Worm (Caenorhabditis elegans) whole organism, L2 larva: ENCODE data around the gene F12A10.1.

Source experiments
- C34F6.9 ChIP-seq: fragments of 150-350 bp; optimal IDR thresholded peaks from 2 replicates; lab custom pipeline; 2014; ENCODE audit warnings: missing biosample characterization, missing genetic modification characterization
- R02D3.7 ChIP-seq: fragments of 150-350 bp; optimal IDR thresholded peaks from 2 replicates; lab custom pipeline; 2014; ENCODE audit warnings: missing biosample characterization, missing genetic modification characterization
- alr-1 ChIP-seq: fragments of 150-350 bp; optimal IDR thresholded peaks from 2 replicates; lab custom pipeline; 2014; ENCODE audit warnings: missing biosample characterization, missing genetic modification characterization
- aly-2 ChIP-seq: fragments of 150-350 bp; optimal IDR thresholded peaks from 2 replicates; lab custom pipeline; 2014; ENCODE audit warnings: missing biosample characterization, missing genetic modification characterization
- ama-1 ChIP-seq: fragments of 150-350 bp; optimal IDR thresholded peaks from 2 replicates; lab custom pipeline; 2018; ENCODE audit warnings: inconsistent platforms
- blmp-1 ChIP-seq: sonication (generic microtip); optimal IDR thresholded peaks from 2 replicates; lab custom pipeline; 2017; ENCODE audit warnings: missing genetic modification characterization, mild to moderate bottlenecking, missing compliant biosample characterization, antibody characterized with exemption, moderate library complexity; ENCODE audit not compliant: insufficient read depth
- ceh-16 ChIP-seq: fragments of 150-350 bp; optimal IDR thresholded peaks from 2 replicates; lab custom pipeline; 2014; ENCODE audit warnings: missing biosample characterization, missing genetic modification characterization
- ceh-82 ChIP-seq: fragments of 150-350 bp; optimal IDR thresholded peaks from 2 replicates; lab custom pipeline; 2014; ENCODE audit warnings: missing biosample characterization, missing genetic modification characterization
- crh-2 ChIP-seq: sonication (generic microtip); optimal IDR thresholded peaks from 2 replicates; lab custom pipeline; 2017; ENCODE audit warnings: missing biosample characterization, missing genetic modification characterization
- dmd-4 ChIP-seq: sonication (generic microtip); optimal IDR thresholded peaks from 2 replicates; lab custom pipeline; 2017; ENCODE audit warnings: missing biosample characterization, missing genetic modification characterization
- elt-1 ChIP-seq: fragments of 150-350 bp; optimal IDR thresholded peaks from 2 replicates; lab custom pipeline; 2014; ENCODE audit warnings: missing biosample characterization, missing genetic modification characterization
- elt-3 ChIP-seq: sonication (generic microtip); optimal IDR thresholded peaks from 2 replicates; lab custom pipeline; 2017; ENCODE audit warnings: missing biosample characterization, missing genetic modification characterization
- fos-1 ChIP-seq: fragments of 150-350 bp; optimal IDR thresholded peaks from 2 replicates; lab custom pipeline; 2014; ENCODE audit warnings: missing biosample characterization, missing genetic modification characterization
- gmeb-1 ChIP-seq: fragments of 150-350 bp; optimal IDR thresholded peaks from 2 replicates; lab custom pipeline; 2014; ENCODE audit warnings: missing biosample characterization, missing genetic modification characterization
- lin-13 ChIP-seq: fragments of 150-350 bp; optimal IDR thresholded peaks from 2 replicates; lab custom pipeline; 2014; ENCODE audit warnings: missing biosample characterization, missing genetic modification reagents, missing genetic modification characterization
- lsy-2 ChIP-seq, 2 experiments: fragments of 150-350 bp in 1 of 2; sonication (generic microtip) in 1 of 2; optimal IDR thresholded peaks; 2 replicates each; lab custom pipeline; 2014 to 2017; ENCODE audit warnings: missing biosample characterization in 2 of 2, missing genetic modification characterization in 2 of 2
- mab-5 ChIP-seq: fragments of 150-350 bp; optimal IDR thresholded peaks from 2 replicates; lab custom pipeline; 2014; ENCODE audit warnings: missing biosample characterization, missing genetic modification characterization
- mbf-1 ChIP-seq: sonication (generic microtip); optimal IDR thresholded peaks from 2 replicates; lab custom pipeline; 2017; ENCODE audit warnings: missing biosample characterization, missing genetic modification characterization
- mdl-1 ChIP-seq, 2 experiments: fragments of 150-350 bp in 1 of 2; sonication (generic microtip) in 1 of 2; optimal IDR thresholded peaks; 2 replicates each; lab custom pipeline; 2017; ENCODE audit warnings: missing biosample characterization in 2 of 2, missing genetic modification characterization in 2 of 2
- nhr-10 ChIP-seq: sonication (generic microtip); optimal IDR thresholded peaks from 2 replicates; lab custom pipeline; 2017; ENCODE audit warnings: missing biosample characterization, missing genetic modification characterization
- nhr-11 ChIP-seq: fragments of 150-350 bp; optimal IDR thresholded peaks from 2 replicates; lab custom pipeline; 2014; ENCODE audit warnings: missing biosample characterization, missing genetic modification characterization
- nhr-12 ChIP-seq: fragments of 150-350 bp; optimal IDR thresholded peaks from 2 replicates; lab custom pipeline; 2014; ENCODE audit warnings: missing biosample characterization, missing genetic modification characterization
- nhr-129 ChIP-seq: fragments of 150-350 bp; optimal IDR thresholded peaks from 2 replicates; lab custom pipeline; 2014; ENCODE audit warnings: missing biosample characterization, missing genetic modification characterization
- nhr-237 ChIP-seq: fragments of 150-350 bp; optimal IDR thresholded peaks from 2 replicates; lab custom pipeline; 2014; ENCODE audit warnings: missing biosample characterization, missing genetic modification characterization
- nhr-25 ChIP-seq: fragments of 150-350 bp; sonication (generic microtip); optimal IDR thresholded peaks from 3 replicates; lab custom pipeline; 2014; ENCODE audit warnings: missing biosample characterization, missing genetic modification characterization
- nhr-6 ChIP-seq: fragments of 150-350 bp; optimal IDR thresholded peaks from 2 replicates; lab custom pipeline; 2014; ENCODE audit warnings: missing biosample characterization, missing genetic modification characterization
- peb-1 ChIP-seq: fragments of 150-350 bp; optimal IDR thresholded peaks from 2 replicates; lab custom pipeline; 2014; ENCODE audit warnings: missing biosample characterization, missing genetic modification characterization
- sem-4 ChIP-seq: fragments of 150-350 bp; optimal IDR thresholded peaks from 2 replicates; lab custom pipeline; 2014; ENCODE audit warnings: missing biosample characterization, missing genetic modification reagents, missing genetic modification characterization
- sma-3 ChIP-seq: sonication (generic microtip); optimal IDR thresholded peaks from 2 replicates; lab custom pipeline; 2016; ENCODE audit warnings: missing genetic modification reagents, missing genetic modification characterization, missing compliant biosample characterization
- sma-9 ChIP-seq, 2 experiments: fragments of 150-350 bp in 1 of 2; sonication (generic microtip) in 1 of 2; optimal IDR thresholded peaks; 2 replicates each; lab custom pipeline; 2014 to 2016; ENCODE audit warnings: missing genetic modification characterization in 2 of 2, mild to moderate bottlenecking in 1 of 2, missing biosample characterization in 1 of 2, missing compliant biosample characterization in 1 of 2, missing genetic modification reagents in 1 of 2, moderate library complexity in 1 of 2
- snpc-4 ChIP-seq: fragments of 150-350 bp; optimal IDR thresholded peaks from 2 replicates; lab custom pipeline; 2014; ENCODE audit warnings: missing biosample characterization, missing genetic modification characterization
- unc-39 ChIP-seq: fragments of 150-350 bp; optimal IDR thresholded peaks from 2 replicates; lab custom pipeline; 2014; ENCODE audit warnings: missing biosample characterization, missing genetic modification characterization
- unc-55 ChIP-seq: fragments of 150-350 bp; sonication (generic microtip); optimal IDR thresholded peaks from 3 replicates; lab custom pipeline; 2014; ENCODE audit warnings: missing biosample characterization, missing genetic modification reagents, missing genetic modification characterization
- unc-62 ChIP-seq: fragments of 150-350 bp; optimal IDR thresholded peaks from 2 replicates; lab custom pipeline; 2014; ENCODE audit warnings: missing biosample characterization, missing genetic modification reagents, missing genetic modification characterization
- zag-1 ChIP-seq: fragments of 150-350 bp; optimal IDR thresholded peaks from 2 replicates; lab custom pipeline; 2014; ENCODE audit warnings: missing biosample characterization, missing genetic modification characterization
- ztf-11 ChIP-seq: sonication (generic microtip); optimal IDR thresholded peaks from 2 replicates; lab custom pipeline; 2017; ENCODE audit warnings: missing biosample characterization, missing genetic modification characterization

The F12A10.1 gene

ce11 chrII:5517643-5518042 lies 21.3 kb downstream of the F12A10.1 start, which contains the start of gene ZK177.9:
Gene ZK177.9, minus strand, starts transcription at chrII:5517743.
- TF ChIP-seq fos-1 (tag; lab: Kevin White, UChicago) (no peak), lin-13 (GFP tag; lab: Kevin White, UChicago) (no peak), sem-4 (no peak), sma-9 (GFP tag; optimal IDR thresholded peaks at IDR 0.05; lab: Kevin White, UChicago) (no peak), sma-9 (tag; optimal IDR thresholded peaks at IDR 0.05; lab: Kevin White, UChicago) (no peak), nhr-12 (no peak), gmeb-1 (tag; lab: Kevin White, UChicago) (no peak), snpc-4 (tag; lab: Kevin White, UChicago) (no peak), elt-3 (tag; lab: Kevin White, UChicago) (no peak), nhr-10 (tag; lab: Kevin White, UChicago) (no peak), nhr-129 (no peak), nhr-6 (tag; lab: Kevin White, UChicago) (no peak), ztf-11 (tag; lab: Kevin White, UChicago) (no peak), aly-2 (tag; lab: Kevin White, UChicago) (no peak), mab-5 (tag; lab: Kevin White, UChicago) (no peak), crh-2 (tag; lab: Kevin White, UChicago) (no peak), peb-1 (no peak)

ce11 chrII:5518055-5518454 lies 21.7 kb downstream of the F12A10.1 start:
- TF ChIP-seq zag-1 (tag; lab: Kevin White, UChicago) (no peak), mdl-1 (tag; optimal IDR thresholded peaks at IDR 0.05; lab: Kevin White, UChicago) (no peak), ama-1 (lab: Kevin White, UChicago) (no peak), ceh-16 (no peak), aly-2 (tag; lab: Kevin White, UChicago) (no peak), C34F6.9 (tag; lab: Kevin White, UChicago) (no peak), ztf-11 (tag; lab: Kevin White, UChicago) (no peak), lsy-2 (tag; optimal IDR thresholded peaks at IDR 0.05; lab: Kevin White, UChicago) (no peak), nhr-11 (tag; lab: Kevin White, UChicago) (no peak), sma-3 (no peak), R02D3.7 (tag; lab: Kevin White, UChicago) (no peak), mbf-1 (no peak), sem-4 (no peak), snpc-4 (tag; lab: Kevin White, UChicago) (no peak), elt-1 (tag; lab: Kevin White, UChicago) (no peak), blmp-1 (tag; lab: Kevin White, UChicago) (no peak), dmd-4 (tag; lab: Kevin White, UChicago) (no peak)

- TF ChIP-seq ceh-16 = no peak
- TF ChIP-seq unc-39 (tag; lab: Kevin White, UChicago) = no peak
- no peak for TF ChIP-seq lsy-2 (tag; optimal IDR thresholded peaks at IDR 0.05; lab: Kevin White, UChicago)
- no peak for TF ChIP-seq unc-55 (GFP tag; lab: Kevin White, UChicago)
- TF ChIP-seq alr-1 = no peak
- no peak for TF ChIP-seq nhr-237 (tag; lab: Kevin White, UChicago)
- no peak for TF ChIP-seq mab-5 (tag; lab: Kevin White, UChicago)
- TF ChIP-seq ztf-11 (tag; lab: Kevin White, UChicago) = no peak
Measured at ce11 chrII:5518910-5519309, 22.6 kb downstream of the F12A10.1 start, which contains the start of gene ZK177.2. Gene ZK177.2, plus strand, starts transcription at chrII:5519210.

ce11 chrII:5521411-5521810 lies 25.1 kb downstream of the F12A10.1 start, which contains the start of gene ZK177.12:
Gene ZK177.12, plus strand, starts transcription at chrII:5521711.
- no peak for TF ChIP-seq elt-3 (tag; lab: Kevin White, UChicago)
- TF ChIP-seq elt-1 (tag; lab: Kevin White, UChicago) = no peak
- TF ChIP-seq nhr-10 (tag; lab: Kevin White, UChicago) = no peak
- TF ChIP-seq peb-1 = no peak
- no peak for TF ChIP-seq alr-1
- no peak for TF ChIP-seq C34F6.9 (tag; lab: Kevin White, UChicago)
- no peak for TF ChIP-seq zag-1 (tag; lab: Kevin White, UChicago)
- no peak for TF ChIP-seq nhr-25 (tag; lab: Kevin White, UChicago)
- no peak for TF ChIP-seq nhr-129
- no peak for TF ChIP-seq ceh-16
- no peak for TF ChIP-seq lsy-2 (tag; optimal IDR thresholded peaks at IDR 0.05; lab: Kevin White, UChicago)
- TF ChIP-seq fos-1 (tag; lab: Kevin White, UChicago) = no peak
- TF ChIP-seq sma-3 = no peak
- TF ChIP-seq ama-1 (lab: Kevin White, UChicago) = no peak
- TF ChIP-seq ceh-82 (tag; lab: Kevin White, UChicago) = no peak
- TF ChIP-seq lin-13 (GFP tag; lab: Kevin White, UChicago) = no peak
- TF ChIP-seq nhr-12 = no peak
- TF ChIP-seq unc-62 (GFP tag; lab: Kevin White, UChicago) = no peak
- no peak for TF ChIP-seq R02D3.7 (tag; lab: Kevin White, UChicago)
- no peak for TF ChIP-seq ztf-11 (tag; lab: Kevin White, UChicago)
